Worm (Caenorhabditis elegans) whole organism, young adult: ENCODE results near the gene C33H5.2.

ENCODE experiments used
- B0261.1 ChIP-seq: sonication (generic microtip); optimal IDR thresholded peaks from 2 replicates; lab custom pipeline; 2016; ENCODE audit warnings: mild to moderate bottlenecking, missing genetic modification characterization, moderate library complexity, missing compliant biosample characterization
- B0336.3 ChIP-seq: fragments of 200-800 bp; sonication (Bioruptor generic); IDR thresholded peaks from 2 replicates; pipeline ENCODE4 v1.3.6; 2022; ENCODE audit warnings: missing genetic modification characterization, missing compliant biosample characterization
- C17E4.6 ChIP-seq: fragments of 200-800 bp; sonication (Bioruptor generic); IDR thresholded peaks from 2 replicates; pipeline ENCODE4 v1.3.6; 2022; ENCODE audit warnings: missing genetic modification reagents, missing genetic modification characterization, missing compliant biosample characterization
- D2030.7 ChIP-seq: fragments of 200-800 bp; sonication (Bioruptor generic); IDR thresholded peaks from 2 replicates; pipeline ENCODE4 v1.3.6; 2022; ENCODE audit warnings: missing genetic modification reagents, missing genetic modification characterization, missing compliant biosample characterization
- F23B12.7 ChIP-seq: sonication (generic microtip); optimal IDR thresholded peaks from 2 replicates; lab custom pipeline; 2017; ENCODE audit warnings: missing genetic modification characterization, mild to moderate bottlenecking, missing compliant biosample characterization, antibody characterized with exemption, moderate library complexity; ENCODE audit not compliant: insufficient read depth
- F39B2.1 ChIP-seq: fragments of 200-800 bp; sonication (Bioruptor generic); IDR thresholded peaks from 2 replicates; pipeline ENCODE4 v1.3.6; 2022; ENCODE audit warnings: missing genetic modification reagents, missing genetic modification characterization, missing compliant biosample characterization
- F49E8.2 ChIP-seq: sonication (generic microtip); optimal IDR thresholded peaks from 3 replicates; lab custom pipeline; 2017; ENCODE audit warnings: missing genetic modification characterization, mild to moderate bottlenecking, missing compliant biosample characterization, antibody characterized with exemption, moderate library complexity; ENCODE audit not compliant: insufficient read depth
- K12H6.12 ChIP-seq: fragments of 200-800 bp; sonication (Bioruptor generic); optimal IDR thresholded peaks from 2 replicates; lab custom pipeline; 2018; ENCODE audit warnings: mild to moderate bottlenecking, missing genetic modification characterization, missing compliant biosample characterization
- T26A5.8 ChIP-seq: sonication (generic microtip); optimal IDR thresholded peaks from 2 replicates; lab custom pipeline; 2016; ENCODE audit warnings: missing genetic modification characterization, missing compliant biosample characterization
- Y53F4B.3 ChIP-seq: fragments of 200-800 bp; sonication (Bioruptor generic); IDR thresholded peaks from 2 replicates; pipeline ENCODE4 v1.3.6; 2022; ENCODE audit warnings: missing genetic modification reagents, missing genetic modification characterization, missing compliant biosample characterization
- Y53G8AR.9 ChIP-seq: fragments of 200-800 bp; sonication (Bioruptor generic); conservative IDR thresholded peaks from 2 replicates; pipeline ENCODE4 v1.3.6; 2022; ENCODE audit warnings: missing genetic modification reagents, missing genetic modification characterization, missing compliant biosample characterization
- ZK185.1 ChIP-seq: sonication (generic microtip); optimal IDR thresholded peaks from 2 replicates; lab custom pipeline; 2016; ENCODE audit warnings: mild to moderate bottlenecking, missing genetic modification characterization, missing compliant biosample characterization; ENCODE audit not compliant: poor library complexity, severe bottlenecking
- akir-1 ChIP-seq: fragments of 200-800 bp; sonication (Bioruptor generic); optimal IDR thresholded peaks from 2 replicates; lab custom pipeline; 2018; ENCODE audit warnings: mild to moderate bottlenecking, missing genetic modification characterization, moderate library complexity, missing compliant biosample characterization
- atf-7 ChIP-seq: sonication (generic microtip); optimal IDR thresholded peaks from 2 replicates; lab custom pipeline; 2017; ENCODE audit warnings: mild to moderate bottlenecking, missing genetic modification characterization, missing compliant biosample characterization
- athp-1 ChIP-seq: sonication (generic microtip); optimal IDR thresholded peaks from 2 replicates; lab custom pipeline; 2017; ENCODE audit warnings: mild to moderate bottlenecking, missing genetic modification characterization, missing compliant biosample characterization
- attf-3 ChIP-seq: fragments of 200-800 bp; sonication (Bioruptor generic); conservative IDR thresholded peaks from 2 replicates; pipeline ENCODE4 v1.3.6; 2022; ENCODE audit warnings: missing genetic modification reagents, missing genetic modification characterization, missing compliant biosample characterization
- ccch-3 ChIP-seq: fragments of 200-800 bp; sonication (Bioruptor generic); optimal IDR thresholded peaks from 2 replicates; lab custom pipeline; 2018; ENCODE audit warnings: mild to moderate bottlenecking, missing genetic modification characterization, missing compliant biosample characterization
- ceh-100 ChIP-seq: fragments of 200-800 bp; sonication (Bioruptor generic); IDR thresholded peaks from 2 replicates; pipeline ENCODE4 v1.3.6; 2022; ENCODE audit warnings: missing genetic modification reagents, missing genetic modification characterization, missing compliant biosample characterization
- dox-1 ChIP-seq: fragments of 200-800 bp; sonication (Bioruptor generic); IDR thresholded peaks from 2 replicates; pipeline ENCODE4 v1.3.6; 2022; ENCODE audit warnings: missing genetic modification reagents, missing genetic modification characterization, missing compliant biosample characterization
- ets-4 ChIP-seq: fragments of 200-800 bp; sonication (Bioruptor generic); optimal IDR thresholded peaks from 2 replicates; lab custom pipeline; 2018; ENCODE audit warnings: mild to moderate bottlenecking, missing genetic modification characterization, missing compliant biosample characterization
- hlh-12 ChIP-seq: sonication (generic microtip); optimal IDR thresholded peaks from 2 replicates; lab custom pipeline; 2016; ENCODE audit warnings: missing genetic modification characterization, missing compliant biosample characterization
- hsf-1 ChIP-seq: fragments of 200-800 bp; sonication (Bioruptor generic); IDR thresholded peaks from 2 replicates; pipeline ENCODE4 v1.3.6; 2022; ENCODE audit warnings: missing genetic modification reagents, missing genetic modification characterization, missing compliant biosample characterization
- lin-40 ChIP-seq: sonication (generic microtip); optimal IDR thresholded peaks from 2 replicates; lab custom pipeline; 2016; ENCODE audit warnings: missing genetic modification characterization, mild to moderate bottlenecking, missing compliant biosample characterization, missing genotype, missing genetic modification reagents
- lir-1 ChIP-seq: fragments of 200-800 bp; sonication (Bioruptor generic); conservative IDR thresholded peaks from 2 replicates; pipeline ENCODE4 v1.3.6; 2022; ENCODE audit warnings: missing genetic modification reagents, missing genetic modification characterization, missing compliant biosample characterization
- lsl-1 ChIP-seq: fragments of 200-800 bp; sonication (Bioruptor generic); optimal IDR thresholded peaks from 2 replicates; lab custom pipeline; 2018; ENCODE audit warnings: mild to moderate bottlenecking, missing genetic modification characterization, moderate library complexity, missing compliant biosample characterization
- madf-3 ChIP-seq: fragments of 200-800 bp; sonication (Bioruptor generic); IDR thresholded peaks from 2 replicates; pipeline ENCODE4 v1.3.6; 2022; ENCODE audit warnings: missing genetic modification reagents, missing genetic modification characterization, missing compliant biosample characterization
- mcd-1 ChIP-seq: fragments of 200-800 bp; sonication (Bioruptor generic); IDR thresholded peaks from 2 replicates; pipeline ENCODE4 v1.3.6; 2022; ENCODE audit warnings: missing genetic modification reagents, missing genetic modification characterization, missing compliant biosample characterization
- mel-28 ChIP-seq: sonication (generic microtip); optimal IDR thresholded peaks from 2 replicates; lab custom pipeline; 2016; ENCODE audit warnings: borderline replicate concordance, mild to moderate bottlenecking, missing genetic modification characterization, missing compliant biosample characterization
- mxl-1 ChIP-seq: sonication (generic microtip); optimal IDR thresholded peaks from 2 replicates; lab custom pipeline; 2016; ENCODE audit warnings: missing genetic modification characterization, missing compliant biosample characterization
- nfya-1 ChIP-seq: sonication (generic microtip); optimal IDR thresholded peaks from 2 replicates; lab custom pipeline; 2017; ENCODE audit warnings: antibody characterized with exemption, missing compliant biosample characterization, missing genetic modification characterization, borderline replicate concordance; ENCODE audit not compliant: insufficient read depth
- nhr-120 ChIP-seq: fragments of 200-800 bp; sonication (Bioruptor generic); IDR thresholded peaks from 2 replicates; pipeline ENCODE4 v1.3.6; 2022; ENCODE audit warnings: missing genetic modification characterization, missing compliant biosample characterization
- nhr-80 ChIP-seq: sonication (generic microtip); optimal IDR thresholded peaks from 2 replicates; lab custom pipeline; 2016; ENCODE audit warnings: missing genetic modification characterization, missing compliant biosample characterization
- nhr-90 ChIP-seq: sonication (generic microtip); optimal IDR thresholded peaks from 2 replicates; lab custom pipeline; 2016; ENCODE audit warnings: missing genotype, mild to moderate bottlenecking, missing genetic modification characterization, missing compliant biosample characterization
- rec-8 ChIP-seq, 2 experiments: sonication (generic microtip); optimal IDR thresholded peaks; 2 replicates each; lab custom pipeline; 2016; ENCODE audit warnings: mild to moderate bottlenecking in 2 of 2, missing genetic modification characterization in 2 of 2, missing genetic modification reagents in 2 of 2, missing genotype in 2 of 2, missing biosample characterization in 1 of 2, missing compliant biosample characterization in 1 of 2, moderate library complexity in 1 of 2
- tbp1 ChIP-seq: fragments of 200-800 bp; sonication (Bioruptor generic); optimal IDR thresholded peaks from 2 replicates; lab custom pipeline; 2018; ENCODE audit warnings: mild to moderate bottlenecking, missing genetic modification characterization, missing compliant biosample characterization
- tbx-9 ChIP-seq: sonication (generic microtip); optimal IDR thresholded peaks from 2 replicates; lab custom pipeline; 2016; ENCODE audit warnings: borderline replicate concordance, missing genetic modification characterization, inconsistent platforms, missing compliant biosample characterization
- unc-130 ChIP-seq: sonication (generic microtip); optimal IDR thresholded peaks from 2 replicates; lab custom pipeline; 2016; ENCODE audit warnings: missing genetic modification reagents, missing genetic modification characterization, missing compliant biosample characterization
- zfh-2 ChIP-seq: fragments of 200-800 bp; sonication (Bioruptor generic); conservative IDR thresholded peaks from 2 replicates; pipeline ENCODE4 v1.3.6; 2022; ENCODE audit warnings: missing genetic modification reagents, missing genetic modification characterization, missing compliant biosample characterization
- ztf-18 ChIP-seq: sonication (generic microtip); optimal IDR thresholded peaks from 2 replicates; lab custom pipeline; 2016; ENCODE audit warnings: missing genotype, mild to moderate bottlenecking, missing genetic modification characterization, missing compliant biosample characterization
- ztf-25 ChIP-seq: fragments of 200-800 bp; sonication (Bioruptor generic); IDR thresholded peaks from 2 replicates; pipeline ENCODE4 v1.3.6; 2022; ENCODE audit warnings: missing genetic modification reagents, missing genetic modification characterization, missing compliant biosample characterization
- ztf-28 ChIP-seq: fragments of 200-800 bp; sonication (Bioruptor generic); IDR thresholded peaks from 2 replicates; pipeline ENCODE4 v1.3.6; 2022; ENCODE audit warnings: missing genetic modification reagents, missing genetic modification characterization, missing compliant biosample characterization
- ztf-6 ChIP-seq: fragments of 200-800 bp; sonication (Bioruptor generic); IDR thresholded peaks from 2 replicates; pipeline ENCODE4 v1.3.6; 2022; ENCODE audit warnings: missing genetic modification reagents, missing genetic modification characterization, missing compliant biosample characterization

The C33H5.2 gene

DNA sequence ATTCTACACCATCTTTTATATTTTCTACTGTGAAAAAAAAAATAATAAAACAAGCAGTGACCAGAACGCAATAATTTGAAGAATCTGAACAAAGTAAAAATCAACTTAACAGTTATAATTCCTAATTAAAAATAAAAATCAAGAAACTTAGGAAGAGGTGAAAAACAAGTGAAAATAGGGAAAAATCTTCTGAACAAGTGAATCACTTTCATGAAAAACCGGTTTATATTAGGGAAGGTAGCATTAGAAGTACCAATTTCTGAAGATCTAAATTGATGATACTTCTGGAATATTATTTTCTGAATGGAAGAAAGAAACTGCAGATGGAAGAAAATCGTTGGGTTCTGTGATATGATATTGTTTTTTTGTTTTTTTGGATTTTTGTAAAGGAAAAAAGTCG is 31.7 kb downstream of the C33H5.2 start:
- no peak for TF ChIP-seq mel-28
- TF ChIP-seq F23B12.7 (tag; lab: Kevin White, UChicago) = no peak
- no peak for TF ChIP-seq lin-40
- TF ChIP-seq D2030.7 (GFP tag; lab: Robert Waterston, UW) = no peak
- TF ChIP-seq ZK185.1 (tag; lab: Kevin White, UChicago) = no peak
- TF ChIP-seq nfya-1 = no peak
- TF ChIP-seq ztf-18 (tag; lab: Kevin White, UChicago) = no peak
- TF ChIP-seq hsf-1 = no peak
- TF ChIP-seq lsl-1 (GFP tag; lab: Kevin White, UChicago) = no peak
- no peak for TF ChIP-seq C17E4.6 (GFP tag; lab: Robert Waterston, UW)
- TF ChIP-seq dox-1 (GFP tag; lab: Robert Waterston, UW) = no peak
- TF ChIP-seq T26A5.8 = no peak
- no peak for TF ChIP-seq ztf-25
- no peak for TF ChIP-seq mxl-1 (tag; lab: Kevin White, UChicago)

DNA sequence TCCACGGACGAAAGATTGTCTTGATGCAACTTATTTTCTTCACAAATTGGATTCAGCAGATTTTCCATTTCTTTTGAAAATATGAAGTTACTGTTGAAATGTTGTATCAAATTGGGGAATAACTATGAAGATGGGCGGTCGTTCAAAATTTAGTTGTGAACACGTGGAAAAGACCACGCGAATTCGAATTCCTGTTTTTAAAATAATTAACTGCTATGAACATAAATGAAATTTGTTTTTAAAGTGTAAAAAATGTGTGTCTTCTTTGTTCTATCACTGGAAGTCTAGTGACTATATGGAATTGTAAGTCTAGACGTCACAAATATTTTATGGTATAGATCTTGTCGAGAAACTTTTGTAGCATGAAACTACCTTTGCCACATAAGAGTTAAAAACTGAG is 33.6 kb downstream of the C33H5.2 start, which contains the start of gene C06A6.7:
Gene C06A6.7 (minus strand): TSS at position 101 of the 400 bp plus-strand sequence.
- TF ChIP-seq ztf-18 (tag; lab: Kevin White, UChicago) (no peak), rec-8 (tag; optimal IDR thresholded peaks at IDR 0.05; lab: Kevin White, UChicago) (no peak), athp-1 (tag; lab: Kevin White, UChicago) (no peak), F23B12.7 (tag; lab: Kevin White, UChicago) (no peak), ztf-6 (GFP tag; lab: Robert Waterston, UW) (no peak), Y53F4B.3 (no peak), B0336.3 (GFP tag; lab: Robert Waterston, UW) (no peak), nhr-90 (tag; lab: Kevin White, UChicago) (no peak), attf-3 (no peak), tbp1 (GFP tag; lab: Kevin White, UChicago) (no peak), unc-130 (no peak), lir-1 (GFP tag; lab: Robert Waterston, UW) (no peak), ets-4 (GFP tag; lab: Kevin White, UChicago) (no peak), Y53G8AR.9 (GFP tag; lab: Robert Waterston, UW) (no peak)

DNA sequence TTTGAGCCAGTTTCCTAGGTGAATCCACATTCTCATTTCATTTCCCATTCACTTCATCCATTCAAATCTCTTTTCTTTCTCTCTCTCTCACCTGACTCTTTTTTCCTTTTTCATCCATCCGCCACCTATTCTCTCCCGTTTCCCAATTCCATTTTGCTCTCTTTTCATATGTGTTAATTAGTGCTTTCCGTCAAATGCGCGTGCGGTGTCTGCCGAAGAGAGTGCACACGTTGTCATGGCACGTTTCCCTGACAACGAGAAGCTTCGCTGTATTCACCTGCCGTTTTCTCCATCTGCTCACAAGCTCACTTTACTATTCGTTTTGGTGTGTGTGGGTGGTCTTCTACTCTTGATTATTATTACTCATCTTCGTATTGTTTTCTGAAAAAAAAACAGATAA is 35.1 kb downstream of the C33H5.2 start:
- no peak for TF ChIP-seq lin-40
- TF ChIP-seq hlh-12 (tag; lab: Kevin White, UChicago) = no peak
- TF ChIP-seq F39B2.1 (GFP tag; lab: Robert Waterston, UW) = no peak
- TF ChIP-seq nhr-120 (GFP tag; lab: Robert Waterston, UW) = no peak
- no peak for TF ChIP-seq nhr-80 (tag; lab: Kevin White, UChicago)
- no peak for TF ChIP-seq ccch-3 (GFP tag; lab: Kevin White, UChicago)
- TF ChIP-seq hsf-1 = no peak
- no peak for TF ChIP-seq madf-3 (GFP tag; lab: Robert Waterston, UW)
- TF ChIP-seq B0261.1 (tag; lab: Kevin White, UChicago) = no peak
- TF ChIP-seq akir-1 (GFP tag; lab: Kevin White, UChicago) = no peak
- no peak for TF ChIP-seq ztf-28 (GFP tag; lab: Robert Waterston, UW)
- no peak for TF ChIP-seq atf-7
- TF ChIP-seq ceh-100 = no peak
- no peak for TF ChIP-seq tbx-9 (tag; lab: Kevin White, UChicago)
- no peak for TF ChIP-seq zfh-2 (GFP tag; lab: Robert Waterston, UW)
- TF ChIP-seq mcd-1 (GFP tag; lab: Robert Waterston, UW) = no peak
- TF ChIP-seq F49E8.2 (tag; lab: Kevin White, UChicago) = no peak
- TF ChIP-seq K12H6.12 (tag; lab: Kevin White, UChicago) = no peak
